Fruit fly (Drosophila melanogaster) ovary, adult (tissue): ENCODE results near the gene Polr2D.

ENCODE experiments used
- CG17801 ChIP-seq: fragments of 200-800 bp; optimal IDR thresholded peaks from 2 replicates; lab custom pipeline; 2019; ENCODE audit warnings: missing biosample characterization, mild to moderate bottlenecking, missing genetic modification characterization, moderate library complexity; ENCODE audit not compliant: partially characterized antibody

Gene Polr2D

dm6 chr3R:18250815-18251214, 4.5 kb downstream of the Polr2D start, which contains the start of gene CG18598:
Gene CG18598, plus strand, starts transcription at chr3R:18251115.
- TF ChIP-seq CG17801 (GFP tag; lab: Kevin White, UChicago): no peak

dm6 chr3R:18249268-18249667, 6.0 kb downstream of the Polr2D start:
- TF ChIP-seq CG17801 (GFP tag; lab: Kevin White, UChicago): no peak

dm6 chr3R:18246041-18246440, 9.2 kb downstream of the Polr2D start:
- peak; percentile 25 for TF ChIP-seq CG17801 (GFP tag; lab: Kevin White, UChicago)

dm6 chr3R:18245044-18245596, 10.2 kb downstream of the Polr2D start:
- no peak for TF ChIP-seq CG17801 (GFP tag; lab: Kevin White, UChicago)

dm6 chr3R:18244171-18245043, 10.9 kb downstream of the Polr2D start:
- peak; percentile 45 for TF ChIP-seq CG17801 (GFP tag; lab: Kevin White, UChicago)

dm6 chr3R:18243718-18244170, 11.5 kb downstream of the Polr2D start:
- TF ChIP-seq CG17801 (GFP tag; lab: Kevin White, UChicago): no peak

- TF ChIP-seq CG17801 (GFP tag; lab: Kevin White, UChicago): no peak
Observed at dm6 chr3R:18243000-18243399, 12.3 kb downstream of the Polr2D start.

- peak; percentile 14 for TF ChIP-seq CG17801 (GFP tag; lab: Kevin White, UChicago)
Observed at dm6 chr3R:18242089-18242955, 13.0 kb downstream of the Polr2D start, which contains the start of the genes CG7156 and 14-3-3epsilon. Gene CG7156, minus strand, starts transcription at chr3R:18242159. Gene 14-3-3epsilon, plus strand, starts transcription at chr3R:18242531.

dm6 chr3R:18235879-18236278, 19.4 kb downstream of the Polr2D start, which contains the start of gene repo:
Gene repo, plus strand, starts transcription at chr3R:18236192.
- TF ChIP-seq CG17801 (GFP tag; lab: Kevin White, UChicago): no peak

- no peak for TF ChIP-seq CG17801 (GFP tag; lab: Kevin White, UChicago)
Observed at dm6 chr3R:18234699-18235257, 20.5 kb downstream of the Polr2D start.

- TF ChIP-seq CG17801 (GFP tag; lab: Kevin White, UChicago): no peak
Observed at dm6 chr3R:18232187-18232586, 23.1 kb downstream of the Polr2D start.

- no peak for TF ChIP-seq CG17801 (GFP tag; lab: Kevin White, UChicago)
Observed at dm6 chr3R:18230229-18230628, 25.1 kb downstream of the Polr2D start.

dm6 chr3R:18228713-18229222, 26.5 kb downstream of the Polr2D start:
- TF ChIP-seq CG17801 (GFP tag; lab: Kevin White, UChicago): no peak

- TF ChIP-seq CG17801 (GFP tag; lab: Kevin White, UChicago): no peak
Observed at dm6 chr3R:18227385-18227784, 27.9 kb downstream of the Polr2D start.
